Worm (Caenorhabditis elegans) whole organism, L4 larva: ENCODE data around the gene sftd-3.

Experiments
- ama-1 ChIP-seq: fragments of 150-350 bp; optimal IDR thresholded peaks from 2 replicates; lab custom pipeline; 2014; ENCODE audit warnings: inconsistent platforms, mixed read lengths
- unc-39 ChIP-seq: sonication (generic microtip); optimal IDR thresholded peaks from 2 replicates; lab custom pipeline; 2017; ENCODE audit warnings: missing biosample characterization, missing genetic modification characterization
- ztf-11 ChIP-seq: fragments of 150-350 bp; optimal IDR thresholded peaks from 2 replicates; lab custom pipeline; 2014; ENCODE audit warnings: missing biosample characterization, missing genetic modification characterization

DNA sequence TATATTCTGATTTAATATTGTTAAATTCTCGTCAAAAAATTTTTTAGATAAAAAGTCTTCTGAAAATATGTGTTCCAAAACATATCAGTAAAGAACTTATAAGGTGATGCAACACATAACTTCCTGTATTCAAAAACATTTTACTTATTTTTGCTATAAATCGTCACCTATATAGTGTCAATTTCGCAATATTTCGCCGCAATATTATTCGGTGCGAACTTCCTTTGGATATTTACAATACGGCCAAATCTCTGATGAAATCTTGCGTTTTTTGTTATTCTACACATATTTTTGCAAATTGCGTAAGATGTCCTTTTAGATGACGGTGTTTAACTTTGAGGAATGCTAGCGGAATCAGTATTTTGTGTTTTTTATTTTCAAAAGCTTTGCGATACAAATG is 42.5 kb downstream of the sftd-3 start:
- TF ChIP-seq ama-1 (no peak), unc-39 (tag; lab: Kevin White, UChicago) (no peak), ztf-11 (tag; lab: Kevin White, UChicago) (no peak)
